Fruit fly (Drosophila melanogaster) whole organism: ENCODE measurements around the gene CG9372.

Source experiments
- CG8478 ChIP-seq: fragments of >200 bp; optimal IDR thresholded peaks from 2 replicates; lab custom pipeline; 2018; ENCODE audit warnings: inconsistent platforms
- Dll ChIP-seq: fragments of >200 bp; optimal IDR thresholded peaks from 2 replicates; lab custom pipeline; 2017
- EcR ChIP-seq, 2 experiments: fragments of >200 bp; optimal IDR thresholded peaks; 2 replicates each; lab custom pipeline; 2017; ENCODE audit warnings: missing biosample characterization in 2 of 2, missing genetic modification characterization in 2 of 2, missing genetic modification reagents in 2 of 2
- pan ChIP-seq: fragments of >200 bp; optimal IDR thresholded peaks from 2 replicates; lab custom pipeline; 2017
- psq ChIP-seq: fragments of >200 bp; optimal IDR thresholded peaks from 2 replicates; lab custom pipeline; 2017
- usp ChIP-seq: fragments of >200 bp; optimal IDR thresholded peaks from 2 replicates; lab custom pipeline; 2017; ENCODE audit warnings: missing biosample characterization, missing genetic modification characterization, mixed read lengths

- TF ChIP-seq EcR (GFP tag; optimal IDR thresholded peaks at IDR 0.05; lab: Kevin White, UChicago) = no peak
- TF ChIP-seq psq (lab: Kevin White, UChicago) = no peak
- TF ChIP-seq pan (lab: Kevin White, UChicago) = no peak
- TF ChIP-seq Dll (lab: Kevin White, UChicago) = no peak
- TF ChIP-seq usp = no peak
- no peak for TF ChIP-seq CG8478 (lab: Kevin White, UChicago)
Observed at dm6 chr3L:19575650-19576049, 30.4 kb upstream of the CG9372 start.
